Worm (Caenorhabditis elegans) whole organism, late embryonic: ENCODE data around the gene B0336.13.

Experiments
- C38D4.7 ChIP-seq: fragments of 200-800 bp; sonication (Bioruptor generic); optimal IDR thresholded peaks from 2 replicates; lab custom pipeline; 2018; ENCODE audit warnings: mild to moderate bottlenecking, missing genetic modification characterization, moderate library complexity, missing compliant biosample characterization
- F13H6.1 ChIP-seq: sonication (generic microtip); optimal IDR thresholded peaks from 2 replicates; lab custom pipeline; 2016; ENCODE audit warnings: missing genetic modification characterization, missing compliant biosample characterization
- K02D7.2 ChIP-seq: sonication (generic microtip); optimal IDR thresholded peaks from 2 replicates; lab custom pipeline; 2017; ENCODE audit warnings: mild to moderate bottlenecking, missing genetic modification characterization, missing compliant biosample characterization
- T23F11.4 ChIP-seq: fragments of 200-800 bp; sonication (Bioruptor generic); optimal IDR thresholded peaks from 2 replicates; lab custom pipeline; 2018; ENCODE audit warnings: mild to moderate bottlenecking, missing genetic modification characterization, missing compliant biosample characterization
- Y22D7AL.16 ChIP-seq: sonication (generic microtip); optimal IDR thresholded peaks from 2 replicates; lab custom pipeline; 2016; ENCODE audit warnings: missing genetic modification characterization, missing compliant biosample characterization
- ahr-1 ChIP-seq: sonication (generic microtip); optimal IDR thresholded peaks from 2 replicates; lab custom pipeline; 2016; ENCODE audit warnings: missing genetic modification characterization, missing compliant biosample characterization
- ama-1 ChIP-seq: fragments of 150-350 bp; optimal IDR thresholded peaks from 2 replicates; lab custom pipeline; 2014
- ceh-14 ChIP-seq: sonication (generic microtip); optimal IDR thresholded peaks from 2 replicates; lab custom pipeline; 2016; ENCODE audit warnings: missing genotype, missing genetic modification characterization, missing compliant biosample characterization
- ceh-19 ChIP-seq: fragments of 200-800 bp; sonication (Bioruptor generic); optimal IDR thresholded peaks from 2 replicates; lab custom pipeline; 2018; ENCODE audit warnings: mild to moderate bottlenecking, missing genetic modification characterization, missing compliant biosample characterization
- ceh-2 ChIP-seq: sonication (generic microtip); optimal IDR thresholded peaks from 2 replicates; lab custom pipeline; 2016; ENCODE audit warnings: missing genotype, missing genetic modification characterization, missing compliant biosample characterization
- ceh-30 ChIP-seq: fragments of 150-350 bp; optimal IDR thresholded peaks from 2 replicates; lab custom pipeline; 2014; ENCODE audit warnings: missing biosample characterization, missing genetic modification characterization
- ceh-31 ChIP-seq: sonication (generic microtip); optimal IDR thresholded peaks from 2 replicates; lab custom pipeline; 2016; ENCODE audit warnings: missing genetic modification characterization, missing compliant biosample characterization
- ceh-34 ChIP-seq: sonication (generic microtip); optimal IDR thresholded peaks from 2 replicates; lab custom pipeline; 2016; ENCODE audit warnings: mild to moderate bottlenecking, missing genetic modification characterization, missing compliant biosample characterization
- ceh-48 ChIP-seq: sonication (generic microtip); optimal IDR thresholded peaks from 2 replicates; lab custom pipeline; 2016; ENCODE audit warnings: missing genetic modification characterization, inconsistent platforms, missing compliant biosample characterization
- ceh-6 ChIP-seq: fragments of 200-800 bp; sonication (Bioruptor generic); optimal IDR thresholded peaks from 2 replicates; lab custom pipeline; 2018; ENCODE audit warnings: mild to moderate bottlenecking, missing genetic modification characterization, missing compliant biosample characterization
- ceh-9 ChIP-seq: sonication (generic microtip); optimal IDR thresholded peaks from 2 replicates; lab custom pipeline; 2016; ENCODE audit warnings: mild to moderate bottlenecking, missing genetic modification characterization, inconsistent platforms, missing compliant biosample characterization
- che-1 ChIP-seq: sonication (generic microtip); optimal IDR thresholded peaks from 2 replicates; lab custom pipeline; 2016; ENCODE audit warnings: mild to moderate bottlenecking, missing genetic modification characterization, missing compliant biosample characterization
- dmd-4 ChIP-seq: sonication (generic microtip); optimal IDR thresholded peaks from 2 replicates; lab custom pipeline; 2016; ENCODE audit warnings: borderline replicate concordance, missing genetic modification characterization, missing compliant biosample characterization
- dve-1 ChIP-seq: sonication (generic microtip); optimal IDR thresholded peaks from 2 replicates; lab custom pipeline; 2017; ENCODE audit warnings: antibody characterized with exemption, mild to moderate bottlenecking, missing genetic modification characterization, missing compliant biosample characterization
- elt-2 ChIP-seq: sonication (generic microtip); optimal IDR thresholded peaks from 2 replicates; lab custom pipeline; 2016; ENCODE audit warnings: missing genetic modification reagents, missing genetic modification characterization, missing compliant biosample characterization
- elt-4 ChIP-seq: sonication (generic microtip); optimal IDR thresholded peaks from 2 replicates; lab custom pipeline; 2016; ENCODE audit warnings: missing genetic modification characterization, missing compliant biosample characterization
- ets-4 ChIP-seq: sonication (generic microtip); optimal IDR thresholded peaks from 2 replicates; lab custom pipeline; 2016; ENCODE audit warnings: missing genetic modification characterization, missing compliant biosample characterization
- fkh-10 ChIP-seq: fragments of 150-350 bp; optimal IDR thresholded peaks from 2 replicates; lab custom pipeline; 2014; ENCODE audit warnings: missing biosample characterization, missing genetic modification reagents, missing genetic modification characterization
- hlh-13 ChIP-seq: fragments of 200-800 bp; sonication (Bioruptor generic); optimal IDR thresholded peaks from 2 replicates; lab custom pipeline; 2018; ENCODE audit warnings: mild to moderate bottlenecking, missing genetic modification characterization, missing compliant biosample characterization
- hlh-6 ChIP-seq: sonication (generic microtip); optimal IDR thresholded peaks from 2 replicates; lab custom pipeline; 2016; ENCODE audit warnings: missing genotype, missing genetic modification characterization, missing compliant biosample characterization
- hlh-8 ChIP-seq: sonication (generic microtip); optimal IDR thresholded peaks from 2 replicates; lab custom pipeline; 2016; ENCODE audit warnings: missing genotype, missing genetic modification characterization, missing compliant biosample characterization
- lim-6 ChIP-seq: sonication (generic microtip); optimal IDR thresholded peaks from 2 replicates; lab custom pipeline; 2016; ENCODE audit warnings: missing genetic modification characterization, missing compliant biosample characterization
- nfya-1 ChIP-seq: sonication (generic microtip); optimal IDR thresholded peaks from 2 replicates; lab custom pipeline; 2017; ENCODE audit warnings: missing genetic modification characterization, mild to moderate bottlenecking, missing compliant biosample characterization, antibody characterized with exemption, moderate library complexity
- nhr-11 ChIP-seq: fragments of 150-350 bp; optimal IDR thresholded peaks from 2 replicates; lab custom pipeline; 2014; ENCODE audit warnings: missing biosample characterization, missing genetic modification characterization
- pag-3 ChIP-seq: sonication (generic microtip); optimal IDR thresholded peaks from 2 replicates; lab custom pipeline; 2016; ENCODE audit warnings: missing compliant biosample characterization, missing genetic modification characterization, borderline replicate concordance
- pha-2 ChIP-seq: sonication (generic microtip); optimal IDR thresholded peaks from 2 replicates; lab custom pipeline; 2017; ENCODE audit warnings: mild to moderate bottlenecking, missing genetic modification characterization, missing compliant biosample characterization
- ref-2 ChIP-seq: sonication (generic microtip); optimal IDR thresholded peaks from 2 replicates; lab custom pipeline; 2016; ENCODE audit warnings: missing genetic modification characterization, missing compliant biosample characterization
- rnt-1 ChIP-seq: sonication (generic microtip); optimal IDR thresholded peaks from 2 replicates; lab custom pipeline; 2016; ENCODE audit warnings: missing genetic modification characterization, missing compliant biosample characterization
- tbx-7 ChIP-seq: sonication (generic microtip); optimal IDR thresholded peaks from 2 replicates; lab custom pipeline; 2016; ENCODE audit warnings: missing genotype, missing genetic modification characterization, missing compliant biosample characterization
- ttx-3 ChIP-seq: sonication (generic microtip); optimal IDR thresholded peaks from 2 replicates; lab custom pipeline; 2016; ENCODE audit warnings: missing genetic modification reagents, missing genetic modification characterization, missing compliant biosample characterization
- unc-3 ChIP-seq, 2 experiments: fragments of 200-800 bp in 1 of 2; sonication (Bioruptor generic) in 1 of 2; sonication (generic microtip) in 1 of 2; conservative IDR thresholded peaks in 1 of 2; optimal IDR thresholded peaks in 1 of 2; 2 replicates each; pipeline versions ENCODE4 v1.3.6 to Lab custom; 2016 to 2022; ENCODE audit warnings: missing compliant biosample characterization in 2 of 2, missing genetic modification characterization in 2 of 2, missing genetic modification reagents in 1 of 2
- unc-42 ChIP-seq: sonication (generic microtip); optimal IDR thresholded peaks from 2 replicates; lab custom pipeline; 2016; ENCODE audit warnings: missing genotype, missing genetic modification characterization, missing compliant biosample characterization
- unc-86 ChIP-seq: sonication (generic microtip); optimal IDR thresholded peaks from 2 replicates; lab custom pipeline; 2016; ENCODE audit warnings: missing genetic modification characterization, missing compliant biosample characterization

B0336.13 gene

ce11 chrIII:5678935-5679334 is 14.9 kb upstream of the B0336.13 start, which contains the start of the genes ska-3 and rps-12 (continued):
- peak; percentile 87 for TF ChIP-seq unc-42
- TF ChIP-seq elt-2 (tag; lab: Kevin White, UChicago) = peak; percentile 69
- no peak for TF ChIP-seq ceh-9 (tag; lab: Kevin White, UChicago)
- peak; percentile 67 for TF ChIP-seq dmd-4 (tag; lab: Kevin White, UChicago)
- no peak for TF ChIP-seq T23F11.4 (GFP tag; lab: Kevin White, UChicago)
- TF ChIP-seq che-1 = no peak
- peak; percentile 55 for TF ChIP-seq pha-2 (tag; lab: Kevin White, UChicago)
- TF ChIP-seq ceh-30 (tag; lab: Kevin White, UChicago) = peak; percentile 64
- no peak for TF ChIP-seq unc-3 (GFP tag; conservative IDR thresholded peaks at IDR 0.05; lab: Robert Waterston, UW)
- peak; percentile 56 for TF ChIP-seq unc-3 (tag; optimal IDR thresholded peaks at IDR 0.05; lab: Kevin White, UChicago)
- peak; percentile 87 for TF ChIP-seq rnt-1 (tag; lab: Kevin White, UChicago)
- no peak for TF ChIP-seq ama-1 (lab: Kevin White, UChicago)
- TF ChIP-seq ceh-48 (tag; lab: Kevin White, UChicago) = peak; percentile 82
- no peak for TF ChIP-seq ceh-6 (GFP tag; lab: Kevin White, UChicago)
- no peak for TF ChIP-seq Y22D7AL.16 (tag; lab: Kevin White, UChicago)
- TF ChIP-seq fkh-10 (GFP tag; lab: Kevin White, UChicago) = no peak
- TF ChIP-seq hlh-8 (tag; lab: Kevin White, UChicago) = peak; percentile 43
- TF ChIP-seq lim-6 = no peak
- peak; percentile 89 for TF ChIP-seq ceh-31
- TF ChIP-seq ahr-1 (tag; lab: Kevin White, UChicago) = no peak
- peak; percentile 90 for TF ChIP-seq ref-2 (tag; lab: Kevin White, UChicago)
- peak; percentile 95 for TF ChIP-seq ets-4
- TF ChIP-seq nfya-1 = peak; percentile 96
- no peak for TF ChIP-seq hlh-13
- TF ChIP-seq elt-4 (tag; lab: Kevin White, UChicago) = no peak
- peak; percentile 78 for TF ChIP-seq nhr-11

- TF ChIP-seq ceh-2 (no peak), elt-4 (tag; lab: Kevin White, UChicago) (no peak), hlh-6 (tag; lab: Kevin White, UChicago) (no peak), hlh-13 (no peak), ceh-34 (tag; lab: Kevin White, UChicago) (no peak), che-1 (no peak), nhr-11 (no peak), ceh-14 (tag; lab: Kevin White, UChicago) (no peak), elt-2 (tag; lab: Kevin White, UChicago) (no peak), K02D7.2 (tag; lab: Kevin White, UChicago) (no peak), lim-6 (no peak)
- TF ChIP-seq, all 69 proteins: peak for 0
Observed at ce11 chrIII:5680141-5680540, 13.7 kb upstream of the B0336.13 start, which contains the start of gene pst-2. TSS of gene pst-2 (plus strand) at chrIII:5680433.

- no peak for TF ChIP-seq unc-3 (GFP tag; conservative IDR thresholded peaks at IDR 0.05; lab: Robert Waterston, UW)
- no peak for TF ChIP-seq unc-3 (tag; optimal IDR thresholded peaks at IDR 0.05; lab: Kevin White, UChicago)
- no peak for TF ChIP-seq tbx-7
- TF ChIP-seq ttx-3 (tag; lab: Kevin White, UChicago) = no peak
- TF ChIP-seq ama-1 (lab: Kevin White, UChicago) = no peak
- no peak for TF ChIP-seq fkh-10 (GFP tag; lab: Kevin White, UChicago)
- no peak for TF ChIP-seq pha-2 (tag; lab: Kevin White, UChicago)
- no peak for TF ChIP-seq unc-86 (tag; lab: Kevin White, UChicago)
- TF ChIP-seq ceh-48 (tag; lab: Kevin White, UChicago) = no peak
- no peak for TF ChIP-seq F13H6.1 (tag; lab: Kevin White, UChicago)
- TF ChIP-seq C38D4.7 (GFP tag; lab: Kevin White, UChicago) = no peak
- TF ChIP-seq pag-3 (tag; lab: Kevin White, UChicago) = no peak
- no peak for TF ChIP-seq che-1
- no peak for TF ChIP-seq ceh-19
- TF ChIP-seq elt-4 (tag; lab: Kevin White, UChicago) = no peak
- TF ChIP-seq hlh-8 (tag; lab: Kevin White, UChicago) = no peak
- no peak for TF ChIP-seq dve-1 (tag; lab: Kevin White, UChicago)
- TF ChIP-seq, all 69 proteins: peak for 0
Observed at ce11 chrIII:5683998-5684397, 9.8 kb upstream of the B0336.13 start, which contains the start of gene rcan-1. TSS of gene rcan-1 (minus strand) at chrIII:5684098.
